Worm (Caenorhabditis elegans): Measurements from ENCODE around the gene larp-1.

ce11 chrIII:5042112-5042511 is 24.7 kb upstream of the larp-1 start, which contains the start of gene nlp-43:
- TF ChIP-seq ama-1 (optimal IDR thresholded peaks at IDR 0.05) (no peak), sea-1 (GFP tag; conservative IDR thresholded peaks at IDR 0.05) (no peak), ceh-13 (GFP tag; optimal IDR thresholded peaks at IDR 0.05) (no peak), tra-4 (tag; optimal IDR thresholded peaks at IDR 0.05) (no peak), tbx-37 (GFP tag; conservative IDR thresholded peaks at IDR 0.05) (no peak), aly-1 (tag; optimal IDR thresholded peaks at IDR 0.05) (no peak), scrt-1 (GFP tag; IDR thresholded peaks at IDR 0.05) (no peak), tbx-11 (GFP tag; IDR thresholded peaks at IDR 0.05) (no peak), F13C5.2 (tag; optimal IDR thresholded peaks at IDR 0.05) (no peak), ets-7 (tag; optimal IDR thresholded peaks at IDR 0.05) (no peak), pes-1 (GFP tag; IDR thresholded peaks at IDR 0.05) (no peak), flt-1 (GFP tag; IDR thresholded peaks at IDR 0.05) (no peak), ceh-36 (tag; optimal IDR thresholded peaks at IDR 0.05) (no peak), B0310.2 (tag; optimal IDR thresholded peaks at IDR 0.05) (no peak)
